Worm (Caenorhabditis elegans): Measurements from ENCODE around the gene str-40.

- no peak for TF ChIP-seq tbx-11 (GFP tag; IDR thresholded peaks at IDR 0.05)
- TF ChIP-seq tra-4 (tag; optimal IDR thresholded peaks at IDR 0.05): no peak
- TF ChIP-seq hmg-4 (GFP tag; optimal IDR thresholded peaks at IDR 0.05): no peak
- no peak for TF ChIP-seq ama-1 (optimal IDR thresholded peaks at IDR 0.05)
- no peak for TF ChIP-seq sea-1 (GFP tag; conservative IDR thresholded peaks at IDR 0.05)
- TF ChIP-seq hmbx-1 (tag; optimal IDR thresholded peaks at IDR 0.05): no peak
- no peak for TF ChIP-seq aly-1 (tag; optimal IDR thresholded peaks at IDR 0.05)
- TF ChIP-seq flt-1 (GFP tag; IDR thresholded peaks at IDR 0.05): no peak
- TF ChIP-seq ceh-36 (tag; optimal IDR thresholded peaks at IDR 0.05): no peak
- TF ChIP-seq B0310.2 (tag; optimal IDR thresholded peaks at IDR 0.05): no peak
Observed at ce11 chrV:3046364-3046763, 22.6 kb downstream of the str-40 start.

Data from whole organism, early embryonic.